Worm (Caenorhabditis elegans) whole organism, L3 larva: ENCODE measurements around the gene T19H12.15.
A peak's percentile ranks its signal among the peaks of the same experiment; 100 is the strongest.
"Not testable (repeated sequence)": the region's sequence is repeated elsewhere in the genome, so short reads cannot be mapped to it uniquely, and the experiment has no call there.

ENCODE experiments used
- R02D3.7 ChIP-seq: fragments of 150-350 bp; optimal IDR thresholded peaks from 2 replicates; lab custom pipeline; 2014; ENCODE audit warnings: missing biosample characterization, missing genetic modification characterization
- ZK546.5 ChIP-seq: sonication (generic microtip); optimal IDR thresholded peaks from 2 replicates; lab custom pipeline; 2017; ENCODE audit warnings: missing biosample characterization, missing genetic modification characterization
- aly-2 ChIP-seq: fragments of 150-350 bp; optimal IDR thresholded peaks from 2 replicates; lab custom pipeline; 2014; ENCODE audit warnings: missing biosample characterization, missing genetic modification characterization
- ama-1 ChIP-seq: fragments of 150-350 bp; optimal IDR thresholded peaks from 2 replicates; lab custom pipeline; 2018
- ceh-16 ChIP-seq: sonication (generic microtip); optimal IDR thresholded peaks from 2 replicates; lab custom pipeline; 2017; ENCODE audit warnings: missing biosample characterization, missing genetic modification characterization
- ceh-28 ChIP-seq: fragments of 150-350 bp; optimal IDR thresholded peaks from 2 replicates; lab custom pipeline; 2014; ENCODE audit warnings: missing biosample characterization, missing genetic modification reagents, missing genetic modification characterization
- ceh-9 ChIP-seq: sonication (generic microtip); optimal IDR thresholded peaks from 2 replicates; lab custom pipeline; 2018; ENCODE audit warnings: missing biosample characterization, missing genetic modification characterization
- daf-12 ChIP-seq: fragments of 150-350 bp; optimal IDR thresholded peaks from 2 replicates; lab custom pipeline; 2014; ENCODE audit warnings: missing biosample characterization, missing genetic modification reagents, missing genetic modification characterization
- egl-27 ChIP-seq: sonication (generic microtip); optimal IDR thresholded peaks from 4 replicates; lab custom pipeline; 2017; ENCODE audit warnings: missing biosample characterization, missing genetic modification reagents, missing genetic modification characterization
- egl-5 ChIP-seq: fragments of 150-350 bp; optimal IDR thresholded peaks from 2 replicates; lab custom pipeline; 2017; ENCODE audit warnings: missing biosample characterization, missing genetic modification reagents, missing genetic modification characterization, inconsistent platforms
- elt-1 ChIP-seq: fragments of 150-350 bp; optimal IDR thresholded peaks from 2 replicates; lab custom pipeline; 2014; ENCODE audit warnings: missing biosample characterization, missing genetic modification characterization
- elt-2 ChIP-seq: sonication (generic microtip); optimal IDR thresholded peaks from 2 replicates; lab custom pipeline; 2016; ENCODE audit warnings: missing genetic modification reagents, mild to moderate bottlenecking, missing genetic modification characterization, missing compliant biosample characterization
- fkh-10 ChIP-seq: sonication (generic microtip); optimal IDR thresholded peaks from 2 replicates; lab custom pipeline; 2017; ENCODE audit warnings: missing biosample characterization, missing genetic modification reagents, missing genetic modification characterization
- fkh-2 ChIP-seq: fragments of 150-350 bp; optimal IDR thresholded peaks from 2 replicates; lab custom pipeline; 2014; ENCODE audit warnings: missing biosample characterization, missing genetic modification reagents, missing genetic modification characterization
- fos-1 ChIP-seq: fragments of 150-350 bp; optimal IDR thresholded peaks from 2 replicates; lab custom pipeline; 2014; ENCODE audit warnings: missing biosample characterization, missing genetic modification characterization
- hmg-11 ChIP-seq: sonication (generic microtip); optimal IDR thresholded peaks from 2 replicates; lab custom pipeline; 2016; ENCODE audit warnings: missing genetic modification characterization, missing compliant biosample characterization
- lin-15B ChIP-seq: fragments of 150-350 bp; optimal IDR thresholded peaks from 2 replicates; lab custom pipeline; 2014; ENCODE audit warnings: missing biosample characterization, missing genetic modification characterization
- lsy-12 ChIP-seq: sonication (generic microtip); optimal IDR thresholded peaks from 2 replicates; lab custom pipeline; 2016; ENCODE audit warnings: mild to moderate bottlenecking, missing genetic modification characterization, missing compliant biosample characterization
- mdl-1 ChIP-seq: fragments of 150-350 bp; optimal IDR thresholded peaks from 2 replicates; lab custom pipeline; 2014; ENCODE audit warnings: missing biosample characterization, missing genetic modification characterization
- nhr-11 ChIP-seq: fragments of 150-350 bp; optimal IDR thresholded peaks from 2 replicates; lab custom pipeline; 2014; ENCODE audit warnings: missing biosample characterization, missing genetic modification characterization
- nhr-12 ChIP-seq: fragments of 150-350 bp; optimal IDR thresholded peaks from 2 replicates; lab custom pipeline; 2014; ENCODE audit warnings: missing biosample characterization, missing genetic modification characterization
- nhr-25 ChIP-seq: sonication (generic microtip); optimal IDR thresholded peaks from 2 replicates; lab custom pipeline; 2017; ENCODE audit warnings: missing biosample characterization, missing genetic modification characterization
- nhr-28 ChIP-seq: fragments of 150-350 bp; optimal IDR thresholded peaks from 2 replicates; lab custom pipeline; 2014; ENCODE audit warnings: missing biosample characterization, missing genetic modification characterization
- pha-4 ChIP-seq: fragments of 150-350 bp; optimal IDR thresholded peaks from 2 replicates; lab custom pipeline; 2014; ENCODE audit warnings: missing biosample characterization, missing genetic modification reagents, missing genetic modification characterization
- pqm-1 ChIP-seq: fragments of 150-350 bp; optimal IDR thresholded peaks from 2 replicates; lab custom pipeline; 2017; ENCODE audit warnings: missing biosample characterization, missing genetic modification characterization, inconsistent platforms
- sea-2 ChIP-seq: fragments of 150-350 bp; sonication (generic microtip); optimal IDR thresholded peaks from 4 replicates; lab custom pipeline; 2014; ENCODE audit warnings: missing biosample characterization, missing genetic modification reagents, missing genetic modification characterization
- skn-1 ChIP-seq: fragments of 150-350 bp; optimal IDR thresholded peaks from 2 replicates; lab custom pipeline; 2014; ENCODE audit warnings: missing biosample characterization, missing genetic modification characterization
- snpc-4 ChIP-seq: fragments of 150-350 bp; optimal IDR thresholded peaks from 2 replicates; lab custom pipeline; 2014; ENCODE audit warnings: missing biosample characterization, missing genetic modification characterization
- tbx-2 ChIP-seq: sonication (generic microtip); optimal IDR thresholded peaks from 2 replicates; lab custom pipeline; 2016; ENCODE audit warnings: mild to moderate bottlenecking, missing genetic modification characterization, missing compliant biosample characterization
- unc-39 ChIP-seq: sonication (generic microtip); optimal IDR thresholded peaks from 4 replicates; lab custom pipeline; 2017; ENCODE audit warnings: missing biosample characterization, missing genetic modification characterization
- unc-62 ChIP-seq: fragments of 150-350 bp; sonication (generic microtip); optimal IDR thresholded peaks from 4 replicates; lab custom pipeline; 2014; ENCODE audit warnings: missing biosample characterization, missing genetic modification reagents, missing genetic modification characterization
- zag-1 ChIP-seq: fragments of 150-350 bp; optimal IDR thresholded peaks from 2 replicates; lab custom pipeline; 2014; ENCODE audit warnings: missing biosample characterization, missing genetic modification characterization
- ztf-11 ChIP-seq: fragments of 150-350 bp; optimal IDR thresholded peaks from 2 replicates; lab custom pipeline; 2014; ENCODE audit warnings: missing biosample characterization, missing genetic modification characterization

T19H12.15 gene

DNA sequence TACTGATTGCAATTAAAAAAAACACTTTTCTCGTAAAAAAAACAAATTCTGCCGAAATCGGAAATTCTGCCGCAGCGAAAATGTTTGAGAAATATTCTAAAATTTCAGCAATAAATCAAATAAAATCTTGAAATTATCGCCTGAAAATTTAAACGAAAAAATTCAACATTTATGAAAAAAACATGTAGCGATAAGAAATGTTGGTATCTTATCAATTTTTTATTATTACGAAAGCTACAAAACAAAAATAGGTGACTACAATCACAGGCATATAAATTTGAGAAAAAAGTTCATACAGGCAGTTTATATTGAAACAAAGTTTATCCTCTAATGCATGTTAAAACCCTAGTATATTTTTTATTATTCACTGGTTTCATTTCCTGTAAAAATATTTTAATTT is 26.8 kb upstream of the T19H12.15 start, which contains the start of gene ugt-14:
Gene ugt-14, plus strand, starts transcription at position 301 of the 400 bp plus-strand sequence.
- no peak for TF ChIP-seq egl-5 (tag; lab: Kevin White, UChicago)
- no peak for TF ChIP-seq pha-4 (tag; lab: Kevin White, UChicago)
- no peak for TF ChIP-seq elt-2 (tag; lab: Kevin White, UChicago)
- TF ChIP-seq ama-1 (lab: Kevin White, UChicago) = no peak
- TF ChIP-seq mdl-1 = no peak
- no peak for TF ChIP-seq fos-1 (tag; lab: Kevin White, UChicago)
- TF ChIP-seq unc-39 (tag; lab: Kevin White, UChicago) = no peak
- no peak for TF ChIP-seq fkh-10
- no peak for TF ChIP-seq fkh-2 (tag; lab: Kevin White, UChicago)
- no peak for TF ChIP-seq skn-1 (tag; lab: Kevin White, UChicago)
- no peak for TF ChIP-seq sea-2 (GFP tag; lab: Kevin White, UChicago)
- TF ChIP-seq zag-1 (tag; lab: Kevin White, UChicago) = no peak
- no peak for TF ChIP-seq nhr-25 (tag; lab: Kevin White, UChicago)

DNA sequence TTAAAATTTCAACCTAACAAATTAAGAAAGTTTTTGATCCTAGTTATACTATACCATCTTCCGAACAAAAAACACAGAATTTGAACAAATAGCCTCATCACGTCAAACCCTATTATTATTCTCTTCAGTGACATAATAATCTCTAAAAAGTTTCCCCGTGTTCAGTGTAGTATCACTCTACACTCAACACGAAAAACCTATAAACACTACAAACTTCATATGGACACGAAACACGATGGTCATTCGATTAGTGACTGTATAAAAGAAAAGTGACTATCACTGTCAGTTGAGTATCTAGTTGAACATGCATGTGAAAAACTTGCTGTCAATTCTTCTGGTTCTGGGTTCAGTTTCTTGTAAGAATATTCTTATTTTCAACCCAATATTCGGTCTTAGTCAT is 24.5 kb upstream of the T19H12.15 start, which contains the start of gene ugt-8:
Gene ugt-8, plus strand, starts transcription at position 235 of the 400 bp plus-strand sequence.
- TF ChIP-seq fkh-10 = no peak
- no peak for TF ChIP-seq aly-2 (tag; lab: Kevin White, UChicago)
- no peak for TF ChIP-seq nhr-28 (tag; lab: Kevin White, UChicago)
- TF ChIP-seq ZK546.5 (tag; lab: Kevin White, UChicago) = no peak
- TF ChIP-seq tbx-2 (tag; lab: Kevin White, UChicago) = no peak
- no peak for TF ChIP-seq nhr-11 (tag; lab: Kevin White, UChicago)
- no peak for TF ChIP-seq nhr-12 (tag; lab: Kevin White, UChicago)
- TF ChIP-seq lsy-12 (tag; lab: Kevin White, UChicago) = no peak

DNA sequence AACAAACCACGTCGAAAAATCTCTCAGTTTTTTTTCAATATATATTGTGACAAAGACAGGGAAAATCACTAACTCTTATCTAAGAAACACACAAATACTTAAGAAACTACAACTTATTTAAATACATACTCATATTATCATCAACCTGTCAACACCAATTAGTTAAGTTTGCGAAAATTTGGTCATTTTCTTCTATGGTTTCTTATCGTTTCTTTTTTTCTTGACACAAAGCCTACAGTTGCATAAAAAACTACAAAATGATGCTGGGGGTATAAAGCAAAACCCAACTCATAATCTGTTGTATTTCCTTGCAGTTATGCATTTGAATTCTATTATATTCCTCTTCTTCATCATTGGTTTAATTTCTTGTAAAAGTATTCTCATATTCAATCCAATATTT is 21.9 kb upstream of the T19H12.15 start, which contains the start of gene ugt-67:
Gene ugt-67, plus strand, starts transcription at position 301 of the 400 bp plus-strand sequence.
- TF ChIP-seq snpc-4 (tag; lab: Kevin White, UChicago) = no peak
- TF ChIP-seq ceh-9 = no peak
- no peak for TF ChIP-seq skn-1 (tag; lab: Kevin White, UChicago)
- TF ChIP-seq elt-1 (tag; lab: Kevin White, UChicago) = no peak
- TF ChIP-seq aly-2 (tag; lab: Kevin White, UChicago) = no peak
- TF ChIP-seq tbx-2 (tag; lab: Kevin White, UChicago) = no peak
- TF ChIP-seq ceh-28 = no peak
- no peak for TF ChIP-seq R02D3.7 (tag; lab: Kevin White, UChicago)
- no peak for TF ChIP-seq lin-15B (tag; lab: Kevin White, UChicago)
- no peak for TF ChIP-seq nhr-12 (tag; lab: Kevin White, UChicago)
- TF ChIP-seq daf-12 (tag; lab: Kevin White, UChicago) = no peak
- TF ChIP-seq egl-27 (tag; lab: Kevin White, UChicago) = no peak
- no peak for TF ChIP-seq nhr-25 (tag; lab: Kevin White, UChicago)
- TF ChIP-seq, all 47 proteins: peak for 0

DNA sequence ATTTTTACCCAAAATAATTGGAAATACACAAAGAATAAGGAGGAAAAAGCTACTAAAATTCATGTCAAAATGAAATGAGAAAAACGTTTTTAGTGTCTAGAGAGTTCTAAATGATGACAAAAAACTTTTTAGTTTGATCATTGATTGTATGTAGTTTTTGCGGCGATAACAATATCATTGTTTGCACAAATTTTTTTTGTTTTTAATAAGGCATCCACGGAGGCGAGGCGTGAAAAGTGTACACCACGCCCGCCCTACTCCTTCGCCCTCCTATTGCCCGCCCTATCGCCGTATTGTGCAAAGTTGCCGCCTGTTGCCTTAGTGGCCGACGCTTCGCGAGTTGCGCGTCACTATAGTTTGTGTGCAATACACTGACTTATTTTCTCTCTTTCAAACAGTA is 20.9 kb upstream of the T19H12.15 start, which contains the start of gene ugt-10:
Gene ugt-10, minus strand, starts transcription at position 101 of the 400 bp plus-strand sequence.
- TF ChIP-seq hmg-11, nhr-25, lsy-12 (tag; lab: Kevin White, UChicago): not testable (repeated sequence)

DNA sequence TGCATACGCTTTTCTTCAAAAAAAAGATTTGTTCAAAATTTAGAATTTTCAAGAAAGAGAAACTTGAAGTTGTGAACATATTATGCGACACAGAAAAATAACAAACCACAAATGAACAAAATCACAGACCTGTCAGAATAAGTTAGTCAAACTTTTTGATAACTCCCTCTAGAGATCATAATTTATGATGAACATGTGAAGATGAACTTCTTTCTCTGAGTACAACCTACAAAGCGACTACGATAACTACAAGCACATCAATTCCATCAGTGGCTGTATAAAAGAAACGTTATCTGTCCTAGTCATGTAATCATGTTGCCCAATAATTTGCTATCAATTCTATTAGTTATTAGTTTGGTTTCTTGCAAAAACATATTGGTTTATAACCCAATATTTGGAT is 16.6 kb upstream of the T19H12.15 start, which contains the start of gene ugt-9:
Gene ugt-9, plus strand, starts transcription at position 305 of the 400 bp plus-strand sequence.
- TF ChIP-seq ceh-28 (no peak), unc-39 (tag; lab: Kevin White, UChicago) (no peak), R02D3.7 (tag; lab: Kevin White, UChicago) (no peak), pqm-1 (tag; lab: Kevin White, UChicago) (no peak), sea-2 (GFP tag; lab: Kevin White, UChicago) (no peak), aly-2 (tag; lab: Kevin White, UChicago) (no peak), nhr-25 (tag; lab: Kevin White, UChicago) (peak; percentile 16), ceh-16 (tag; lab: Kevin White, UChicago) (no peak)

DNA sequence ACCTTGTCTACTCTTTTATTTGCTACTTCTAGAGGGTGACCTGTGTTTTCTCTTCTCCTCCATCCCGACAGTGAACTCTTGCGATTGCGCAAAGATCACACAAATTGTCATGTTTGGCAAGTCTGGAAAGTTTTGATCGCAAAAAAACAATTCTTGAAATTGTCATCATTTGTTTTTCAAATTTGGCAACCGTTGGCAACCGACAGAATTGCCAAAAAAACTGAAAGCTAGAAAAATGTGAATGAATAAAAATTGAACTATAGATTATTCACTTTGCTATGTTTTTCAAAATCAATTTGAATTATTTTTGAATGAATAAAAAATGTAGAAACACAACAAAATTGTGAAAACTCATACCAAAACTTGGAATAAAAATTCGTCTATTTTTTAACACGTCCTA is 15.8 kb upstream of the T19H12.15 start, which contains the start of gene ugt-11:
Gene ugt-11, minus strand, starts transcription at position 101 of the 400 bp plus-strand sequence.
- TF ChIP-seq fos-1 (tag; lab: Kevin White, UChicago) = no peak
- TF ChIP-seq egl-5 (tag; lab: Kevin White, UChicago) = no peak
- no peak for TF ChIP-seq unc-62 (GFP tag; lab: Kevin White, UChicago)
- TF ChIP-seq ztf-11 (tag; lab: Kevin White, UChicago) = no peak
- TF ChIP-seq hmg-11 (tag; lab: Kevin White, UChicago) = no peak
- no peak for TF ChIP-seq sea-2 (GFP tag; lab: Kevin White, UChicago)
- TF ChIP-seq fkh-2 (tag; lab: Kevin White, UChicago) = no peak
- no peak for TF ChIP-seq pha-4 (tag; lab: Kevin White, UChicago)
